Worm (Caenorhabditis elegans) whole organism, L3 larva: ENCODE results near the gene H12D21.11.
A peak's percentile ranks its signal among the peaks of the same experiment; 100 is the strongest.

Experiments
- ZK546.5 ChIP-seq: sonication (generic microtip); optimal IDR thresholded peaks from 2 replicates; lab custom pipeline; 2017; ENCODE audit warnings: missing biosample characterization, missing genetic modification characterization
- aly-2 ChIP-seq: fragments of 150-350 bp; optimal IDR thresholded peaks from 2 replicates; lab custom pipeline; 2014; ENCODE audit warnings: missing biosample characterization, missing genetic modification characterization
- ceh-16 ChIP-seq: sonication (generic microtip); optimal IDR thresholded peaks from 2 replicates; lab custom pipeline; 2017; ENCODE audit warnings: missing biosample characterization, missing genetic modification characterization
- ceh-28 ChIP-seq: fragments of 150-350 bp; optimal IDR thresholded peaks from 2 replicates; lab custom pipeline; 2014; ENCODE audit warnings: missing biosample characterization, missing genetic modification reagents, missing genetic modification characterization
- ceh-82 ChIP-seq: fragments of 150-350 bp; optimal IDR thresholded peaks from 2 replicates; lab custom pipeline; 2014; ENCODE audit warnings: missing biosample characterization, missing genetic modification characterization
- ceh-9 ChIP-seq: sonication (generic microtip); optimal IDR thresholded peaks from 2 replicates; lab custom pipeline; 2018; ENCODE audit warnings: missing biosample characterization, missing genetic modification characterization
- daf-12 ChIP-seq: fragments of 150-350 bp; optimal IDR thresholded peaks from 2 replicates; lab custom pipeline; 2014; ENCODE audit warnings: missing biosample characterization, missing genetic modification reagents, missing genetic modification characterization
- elt-2 ChIP-seq: sonication (generic microtip); optimal IDR thresholded peaks from 2 replicates; lab custom pipeline; 2016; ENCODE audit warnings: missing genetic modification reagents, mild to moderate bottlenecking, missing genetic modification characterization, missing compliant biosample characterization
- elt-3 ChIP-seq, 3 experiments: fragments of 150-350 bp in 1 of 3; sonication (generic microtip) in 2 of 3; optimal IDR thresholded peaks; 2 replicates in 2 of 3; 4 replicates in 1 of 3; lab custom pipeline; 2014 to 2017; ENCODE audit warnings: missing biosample characterization in 3 of 3, missing genetic modification characterization in 3 of 3
- fkh-10 ChIP-seq: sonication (generic microtip); optimal IDR thresholded peaks from 2 replicates; lab custom pipeline; 2017; ENCODE audit warnings: missing biosample characterization, missing genetic modification reagents, missing genetic modification characterization
- hmg-11 ChIP-seq: sonication (generic microtip); optimal IDR thresholded peaks from 2 replicates; lab custom pipeline; 2016; ENCODE audit warnings: missing genetic modification characterization, missing compliant biosample characterization
- lin-15B ChIP-seq: fragments of 150-350 bp; optimal IDR thresholded peaks from 2 replicates; lab custom pipeline; 2014; ENCODE audit warnings: missing biosample characterization, missing genetic modification characterization
- lin-39 ChIP-seq: fragments of 150-350 bp; optimal IDR thresholded peaks from 2 replicates; lab custom pipeline; 2018; ENCODE audit warnings: missing biosample characterization, missing genetic modification reagents, missing genetic modification characterization
- lsy-12 ChIP-seq: sonication (generic microtip); optimal IDR thresholded peaks from 2 replicates; lab custom pipeline; 2016; ENCODE audit warnings: mild to moderate bottlenecking, missing genetic modification characterization, missing compliant biosample characterization
- nfya-1 ChIP-seq: sonication (generic microtip); optimal IDR thresholded peaks from 2 replicates; lab custom pipeline; 2017; ENCODE audit warnings: missing genetic modification characterization, mild to moderate bottlenecking, missing compliant biosample characterization, antibody characterized with exemption, moderate library complexity; ENCODE audit not compliant: insufficient read depth
- nhr-11 ChIP-seq: fragments of 150-350 bp; optimal IDR thresholded peaks from 2 replicates; lab custom pipeline; 2014; ENCODE audit warnings: missing biosample characterization, missing genetic modification characterization
- nhr-12 ChIP-seq: fragments of 150-350 bp; optimal IDR thresholded peaks from 2 replicates; lab custom pipeline; 2014; ENCODE audit warnings: missing biosample characterization, missing genetic modification characterization
- nhr-23 ChIP-seq: fragments of 150-350 bp; optimal IDR thresholded peaks from 2 replicates; lab custom pipeline; 2014; ENCODE audit warnings: missing biosample characterization, missing genetic modification reagents, missing genetic modification characterization
- nhr-237 ChIP-seq: fragments of 150-350 bp; optimal IDR thresholded peaks from 2 replicates; lab custom pipeline; 2014; ENCODE audit warnings: missing biosample characterization, missing genetic modification characterization
- nhr-25 ChIP-seq: sonication (generic microtip); optimal IDR thresholded peaks from 2 replicates; lab custom pipeline; 2017; ENCODE audit warnings: missing biosample characterization, missing genetic modification characterization
- nhr-28 ChIP-seq: fragments of 150-350 bp; optimal IDR thresholded peaks from 2 replicates; lab custom pipeline; 2014; ENCODE audit warnings: missing biosample characterization, missing genetic modification characterization
- nhr-43 ChIP-seq: sonication (generic microtip); optimal IDR thresholded peaks from 2 replicates; lab custom pipeline; 2016; ENCODE audit warnings: mild to moderate bottlenecking, missing genetic modification characterization, missing compliant biosample characterization; ENCODE audit not compliant: poor library complexity, severe bottlenecking
- nhr-67 ChIP-seq: fragments of 150-350 bp; optimal IDR thresholded peaks from 2 replicates; lab custom pipeline; 2014; ENCODE audit warnings: missing biosample characterization, missing genetic modification characterization
- nhr-76 ChIP-seq: fragments of 150-350 bp; sonication (generic microtip); optimal IDR thresholded peaks from 5 replicates; lab custom pipeline; 2014; ENCODE audit warnings: missing biosample characterization, missing genetic modification characterization
- nhr-77 ChIP-seq: fragments of 150-350 bp; optimal IDR thresholded peaks from 2 replicates; lab custom pipeline; 2014; ENCODE audit warnings: missing biosample characterization, missing genetic modification characterization
- pqm-1 ChIP-seq: fragments of 150-350 bp; optimal IDR thresholded peaks from 2 replicates; lab custom pipeline; 2017; ENCODE audit warnings: missing biosample characterization, missing genetic modification characterization, inconsistent platforms
- sea-2 ChIP-seq: fragments of 150-350 bp; sonication (generic microtip); optimal IDR thresholded peaks from 4 replicates; lab custom pipeline; 2014; ENCODE audit warnings: missing biosample characterization, missing genetic modification reagents, missing genetic modification characterization
- skn-1 ChIP-seq: fragments of 150-350 bp; optimal IDR thresholded peaks from 2 replicates; lab custom pipeline; 2014; ENCODE audit warnings: missing biosample characterization, missing genetic modification characterization
- snpc-4 ChIP-seq: fragments of 150-350 bp; optimal IDR thresholded peaks from 2 replicates; lab custom pipeline; 2014; ENCODE audit warnings: missing biosample characterization, missing genetic modification characterization
- tbx-2 ChIP-seq: sonication (generic microtip); optimal IDR thresholded peaks from 2 replicates; lab custom pipeline; 2016; ENCODE audit warnings: mild to moderate bottlenecking, missing genetic modification characterization, missing compliant biosample characterization
- unc-39 ChIP-seq: sonication (generic microtip); optimal IDR thresholded peaks from 4 replicates; lab custom pipeline; 2017; ENCODE audit warnings: missing biosample characterization, missing genetic modification characterization
- unc-62 ChIP-seq: fragments of 150-350 bp; sonication (generic microtip); optimal IDR thresholded peaks from 4 replicates; lab custom pipeline; 2014; ENCODE audit warnings: missing biosample characterization, missing genetic modification reagents, missing genetic modification characterization
- zag-1 ChIP-seq: fragments of 150-350 bp; optimal IDR thresholded peaks from 2 replicates; lab custom pipeline; 2014; ENCODE audit warnings: missing biosample characterization, missing genetic modification characterization
- ztf-11 ChIP-seq: fragments of 150-350 bp; optimal IDR thresholded peaks from 2 replicates; lab custom pipeline; 2014; ENCODE audit warnings: missing biosample characterization, missing genetic modification characterization
- ztf-4 ChIP-seq: fragments of 150-350 bp; optimal IDR thresholded peaks from 2 replicates; lab custom pipeline; 2014; ENCODE audit warnings: missing biosample characterization, missing genetic modification characterization

Gene H12D21.11

ce11 chrV:14915599-14915998, at the start of gene H12D21.11:
TSS of gene H12D21.11 (plus strand) at chrV:14915899.
- no peak for TF ChIP-seq sea-2 (GFP tag; lab: Kevin White, UChicago)
- TF ChIP-seq nhr-43 = no peak
- no peak for TF ChIP-seq aly-2 (tag; lab: Kevin White, UChicago)
- no peak for TF ChIP-seq skn-1 (tag; lab: Kevin White, UChicago)
- TF ChIP-seq nhr-77 (tag; lab: Kevin White, UChicago) = no peak
- TF ChIP-seq nfya-1 (tag; lab: Kevin White, UChicago) = no peak
- TF ChIP-seq nhr-237 = no peak
- no peak for TF ChIP-seq zag-1 (tag; lab: Kevin White, UChicago)
- no peak for TF ChIP-seq lsy-12 (tag; lab: Kevin White, UChicago)
- TF ChIP-seq nhr-76 (tag; lab: Kevin White, UChicago) = no peak
- TF ChIP-seq nhr-67 = no peak

- TF ChIP-seq nhr-25 (tag; lab: Kevin White, UChicago) (no peak), ZK546.5 (tag; lab: Kevin White, UChicago) (no peak), lsy-12 (tag; lab: Kevin White, UChicago) (no peak), elt-3 (tag; optimal IDR thresholded peaks at IDR 0.05; lab: Kevin White, UChicago) (no peak), nfya-1 (tag; lab: Kevin White, UChicago) (no peak), zag-1 (tag; lab: Kevin White, UChicago) (no peak), ztf-11 (tag; lab: Kevin White, UChicago) (no peak), aly-2 (tag; lab: Kevin White, UChicago) (no peak), nhr-237 (no peak), ztf-4 (tag; lab: Kevin White, UChicago) (no peak), hmg-11 (tag; lab: Kevin White, UChicago) (no peak), nhr-76 (tag; lab: Kevin White, UChicago) (no peak), fkh-10 (GFP tag; lab: Kevin White, UChicago) (no peak), ceh-28 (tag; lab: Kevin White, UChicago) (no peak), ceh-9 (tag; lab: Kevin White, UChicago) (no peak)
Observed at ce11 chrV:14868181-14868580, 47.5 kb upstream of the H12D21.11 start, which contains the start of gene gcy-14. TSS of gene gcy-14 (minus strand) at chrV:14868281.

ce11 chrV:14871365-14871764, 44.3 kb upstream of the H12D21.11 start, which contains the start of gene ZC412.3:
TSS of gene ZC412.3 (minus strand) at chrV:14871547.
- TF ChIP-seq ceh-82 (no peak), pqm-1 (no peak), tbx-2 (tag; lab: Kevin White, UChicago) (no peak), lin-39 (tag; lab: Kevin White, UChicago) (peak; percentile 55)

ce11 chrV:14875371-14875770, 40.3 kb upstream of the H12D21.11 start, which contains the start of gene ZC412.5:
TSS of gene ZC412.5 (minus strand) at chrV:14875471.
- TF ChIP-seq unc-39 (no peak), nhr-67 (no peak), zag-1 (tag; lab: Kevin White, UChicago) (no peak), ceh-16 (no peak), sea-2 (GFP tag; lab: Kevin White, UChicago) (no peak), unc-62 (GFP tag; lab: Kevin White, UChicago) (no peak), ceh-9 (tag; lab: Kevin White, UChicago) (no peak), snpc-4 (tag; lab: Kevin White, UChicago) (no peak), lin-15B (tag; lab: Kevin White, UChicago) (no peak), nhr-237 (no peak), nhr-12 (tag; lab: Kevin White, UChicago) (no peak), nhr-28 (tag; lab: Kevin White, UChicago) (no peak), ZK546.5 (tag; lab: Kevin White, UChicago) (no peak), nhr-11 (tag; lab: Kevin White, UChicago) (no peak)

- TF ChIP-seq sea-2 (GFP tag; lab: Kevin White, UChicago) (no peak), tbx-2 (tag; lab: Kevin White, UChicago) (peak; percentile 16), elt-2 (peak; percentile 0), daf-12 (tag; lab: Kevin White, UChicago) (no peak), nhr-12 (tag; lab: Kevin White, UChicago) (no peak), lin-15B (tag; lab: Kevin White, UChicago) (peak; percentile 17), ceh-82 (no peak), ceh-28 (tag; lab: Kevin White, UChicago) (no peak), snpc-4 (tag; lab: Kevin White, UChicago) (peak; percentile 98), elt-3 (tag; optimal IDR thresholded peaks at IDR 0.05; lab: Kevin White, UChicago) (peak in 1 of 3 experiments; percentile 3), zag-1 (tag; lab: Kevin White, UChicago) (no peak), nhr-23 (tag; lab: Kevin White, UChicago) (peak; percentile 3), nfya-1 (tag; lab: Kevin White, UChicago) (peak; percentile 31)
Observed at ce11 chrV:14876257-14876656, 39.4 kb upstream of the H12D21.11 start.
